Worm (Caenorhabditis elegans) whole organism, L4/young adult: Measurements from ENCODE around the gene T09A5.14.

Source experiments
- dao-5 ChIP-seq: sonication (generic microtip); optimal IDR thresholded peaks from 2 replicates; lab custom pipeline; 2016; ENCODE audit warnings: missing genotype, missing genetic modification characterization, moderate library complexity, missing compliant biosample characterization
- him-1 ChIP-seq: sonication (generic microtip); optimal IDR thresholded peaks from 2 replicates; lab custom pipeline; 2016; ENCODE audit warnings: missing genotype, missing genetic modification reagents, missing genetic modification characterization, missing compliant biosample characterization

DNA sequence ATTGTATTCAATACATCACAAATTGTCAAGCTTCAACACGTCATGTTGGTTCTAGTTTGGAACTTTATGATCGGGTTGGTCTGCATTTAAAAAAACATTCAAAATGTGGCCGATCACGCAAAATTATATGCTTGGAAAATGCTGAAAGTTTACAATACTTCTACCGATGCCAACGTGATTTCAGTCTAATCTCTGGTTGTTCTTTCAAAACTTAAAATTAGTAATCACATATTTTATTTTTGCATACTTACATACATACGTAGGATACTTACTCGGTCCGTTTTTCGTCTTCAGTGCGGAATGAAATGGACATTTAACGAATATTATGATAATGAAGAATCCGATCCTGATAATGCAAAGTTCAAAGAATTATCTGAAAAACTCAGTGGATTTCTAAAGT is 7.0 kb upstream of the T09A5.14 start, which contains the start of gene srw-62:
- TF ChIP-seq him-1 (tag; lab: Kevin White, UChicago) (no peak), dao-5 (tag; lab: Kevin White, UChicago) (no peak)
